Worm (Caenorhabditis elegans): ENCODE results near the gene dpf-4.

The dpf-4 gene

ce11 chrIII:5839598-5839997 is 19.5 kb upstream of the dpf-4 start:
- TF ChIP-seq hmg-4 (GFP tag; optimal IDR thresholded peaks at IDR 0.05) (no peak), ceh-13 (GFP tag; optimal IDR thresholded peaks at IDR 0.05) (no peak), aly-1 (tag; optimal IDR thresholded peaks at IDR 0.05) (no peak), B0310.2 (tag; optimal IDR thresholded peaks at IDR 0.05) (no peak), tbx-11 (GFP tag; IDR thresholded peaks at IDR 0.05) (no peak), hmbx-1 (tag; optimal IDR thresholded peaks at IDR 0.05) (no peak), scrt-1 (GFP tag; IDR thresholded peaks at IDR 0.05) (no peak), ama-1 (optimal IDR thresholded peaks at IDR 0.05) (no peak), ceh-36 (tag; optimal IDR thresholded peaks at IDR 0.05) (no peak), flt-1 (GFP tag; IDR thresholded peaks at IDR 0.05) (no peak), hnd-1 (tag; optimal IDR thresholded peaks at IDR 0.05) (no peak), tra-4 (tag; optimal IDR thresholded peaks at IDR 0.05) (no peak), ets-7 (tag; optimal IDR thresholded peaks at IDR 0.05) (no peak), pes-1 (GFP tag; IDR thresholded peaks at IDR 0.05) (no peak)

- TF ChIP-seq flt-1 (GFP tag; IDR thresholded peaks at IDR 0.05) (no peak), F13C5.2 (tag; optimal IDR thresholded peaks at IDR 0.05) (no peak)
Observed at ce11 chrIII:5840277-5840676, 18.8 kb upstream of the dpf-4 start.

ce11 chrIII:5840815-5841573 is 18.1 kb upstream of the dpf-4 start:
- TF ChIP-seq ceh-13 (GFP tag; optimal IDR thresholded peaks at IDR 0.05) (no peak), ama-1 (optimal IDR thresholded peaks at IDR 0.05) (no peak), aly-1 (tag; optimal IDR thresholded peaks at IDR 0.05) (no peak), tbx-37 (GFP tag; conservative IDR thresholded peaks at IDR 0.05) (no peak), hmg-4 (GFP tag; optimal IDR thresholded peaks at IDR 0.05) (no peak), sea-1 (GFP tag; conservative IDR thresholded peaks at IDR 0.05) (no peak), tra-4 (tag; optimal IDR thresholded peaks at IDR 0.05) (no peak), ceh-36 (tag; optimal IDR thresholded peaks at IDR 0.05) (no peak), pes-1 (GFP tag; IDR thresholded peaks at IDR 0.05) (no peak), flt-1 (GFP tag; IDR thresholded peaks at IDR 0.05) (no peak), tbx-11 (GFP tag; IDR thresholded peaks at IDR 0.05) (no peak), F13C5.2 (tag; optimal IDR thresholded peaks at IDR 0.05) (no peak), B0310.2 (tag; optimal IDR thresholded peaks at IDR 0.05) (no peak), scrt-1 (GFP tag; IDR thresholded peaks at IDR 0.05) (no peak), ets-7 (tag; optimal IDR thresholded peaks at IDR 0.05) (no peak)

ce11 chrIII:5841676-5842075 is 17.4 kb upstream of the dpf-4 start:
- TF ChIP-seq B0310.2 (tag; optimal IDR thresholded peaks at IDR 0.05) (no peak), ceh-36 (tag; optimal IDR thresholded peaks at IDR 0.05) (no peak), F13C5.2 (tag; optimal IDR thresholded peaks at IDR 0.05) (no peak), tbx-37 (GFP tag; conservative IDR thresholded peaks at IDR 0.05) (no peak), sea-1 (GFP tag; conservative IDR thresholded peaks at IDR 0.05) (no peak), ets-7 (tag; optimal IDR thresholded peaks at IDR 0.05) (no peak), hmbx-1 (tag; optimal IDR thresholded peaks at IDR 0.05) (no peak), scrt-1 (GFP tag; IDR thresholded peaks at IDR 0.05) (no peak), ceh-13 (GFP tag; optimal IDR thresholded peaks at IDR 0.05) (no peak), aly-1 (tag; optimal IDR thresholded peaks at IDR 0.05) (no peak)

ce11 chrIII:5842920-5843319 is 16.2 kb upstream of the dpf-4 start:
- TF ChIP-seq tbx-11 (GFP tag; IDR thresholded peaks at IDR 0.05): no peak
- no peak for TF ChIP-seq tbx-37 (GFP tag; conservative IDR thresholded peaks at IDR 0.05)
- no peak for TF ChIP-seq tra-4 (tag; optimal IDR thresholded peaks at IDR 0.05)

ce11 chrIII:5843662-5844061 is 15.4 kb upstream of the dpf-4 start:
- TF ChIP-seq ets-7 (tag; optimal IDR thresholded peaks at IDR 0.05): no peak
- TF ChIP-seq sea-1 (GFP tag; conservative IDR thresholded peaks at IDR 0.05): no peak
- TF ChIP-seq hnd-1 (tag; optimal IDR thresholded peaks at IDR 0.05): no peak
- TF ChIP-seq B0310.2 (tag; optimal IDR thresholded peaks at IDR 0.05): no peak
- peak; percentile 12 for TF ChIP-seq hmg-4 (GFP tag; optimal IDR thresholded peaks at IDR 0.05)

- TF ChIP-seq pes-1 (GFP tag; IDR thresholded peaks at IDR 0.05): no peak
- TF ChIP-seq ceh-36 (tag; optimal IDR thresholded peaks at IDR 0.05): no peak
- no peak for TF ChIP-seq hmbx-1 (tag; optimal IDR thresholded peaks at IDR 0.05)
- TF ChIP-seq aly-1 (tag; optimal IDR thresholded peaks at IDR 0.05): no peak
- TF ChIP-seq tra-4 (tag; optimal IDR thresholded peaks at IDR 0.05): no peak
- no peak for TF ChIP-seq hnd-1 (tag; optimal IDR thresholded peaks at IDR 0.05)
- no peak for TF ChIP-seq tbx-37 (GFP tag; conservative IDR thresholded peaks at IDR 0.05)
- TF ChIP-seq scrt-1 (GFP tag; IDR thresholded peaks at IDR 0.05): no peak
- TF ChIP-seq F13C5.2 (tag; optimal IDR thresholded peaks at IDR 0.05): no peak
- TF ChIP-seq hmg-4 (GFP tag; optimal IDR thresholded peaks at IDR 0.05): no peak
- no peak for TF ChIP-seq ets-7 (tag; optimal IDR thresholded peaks at IDR 0.05)
- no peak for TF ChIP-seq B0310.2 (tag; optimal IDR thresholded peaks at IDR 0.05)
- TF ChIP-seq sea-1 (GFP tag; conservative IDR thresholded peaks at IDR 0.05): no peak
- no peak for TF ChIP-seq ama-1 (optimal IDR thresholded peaks at IDR 0.05)
- TF ChIP-seq ceh-13 (GFP tag; optimal IDR thresholded peaks at IDR 0.05): no peak
Observed at ce11 chrIII:5845483-5845882, 13.6 kb upstream of the dpf-4 start.

- no peak for TF ChIP-seq B0310.2 (tag; optimal IDR thresholded peaks at IDR 0.05)
- no peak for TF ChIP-seq hnd-1 (tag; optimal IDR thresholded peaks at IDR 0.05)
- no peak for TF ChIP-seq ets-7 (tag; optimal IDR thresholded peaks at IDR 0.05)
- TF ChIP-seq sea-1 (GFP tag; conservative IDR thresholded peaks at IDR 0.05): no peak
- no peak for TF ChIP-seq hmg-4 (GFP tag; optimal IDR thresholded peaks at IDR 0.05)
- TF ChIP-seq ama-1 (optimal IDR thresholded peaks at IDR 0.05): no peak
- TF ChIP-seq tbx-11 (GFP tag; IDR thresholded peaks at IDR 0.05): no peak
- TF ChIP-seq aly-1 (tag; optimal IDR thresholded peaks at IDR 0.05): no peak
- TF ChIP-seq tbx-37 (GFP tag; conservative IDR thresholded peaks at IDR 0.05): no peak
- TF ChIP-seq scrt-1 (GFP tag; IDR thresholded peaks at IDR 0.05): no peak
- no peak for TF ChIP-seq ceh-13 (GFP tag; optimal IDR thresholded peaks at IDR 0.05)
- TF ChIP-seq tra-4 (tag; optimal IDR thresholded peaks at IDR 0.05): no peak
- no peak for TF ChIP-seq F13C5.2 (tag; optimal IDR thresholded peaks at IDR 0.05)
- TF ChIP-seq flt-1 (GFP tag; IDR thresholded peaks at IDR 0.05): no peak
- TF ChIP-seq ceh-36 (tag; optimal IDR thresholded peaks at IDR 0.05): no peak
- TF ChIP-seq pes-1 (GFP tag; IDR thresholded peaks at IDR 0.05): no peak
- no peak for TF ChIP-seq hmbx-1 (tag; optimal IDR thresholded peaks at IDR 0.05)
Observed at ce11 chrIII:5846412-5846811, 12.7 kb upstream of the dpf-4 start.

Measured in whole organism, early embryonic.